Worm (Caenorhabditis elegans) whole organism, L4 larva: ENCODE data around the gene F52C9.3.

Experiments
- F10B5.3 ChIP-seq: sonication (generic microtip); optimal IDR thresholded peaks from 2 replicates; lab custom pipeline; 2016; ENCODE audit warnings: mild to moderate bottlenecking, missing genetic modification characterization, missing compliant biosample characterization
- R02D3.7 ChIP-seq: fragments of 150-350 bp; sonication (generic microtip); optimal IDR thresholded peaks from 3 replicates; lab custom pipeline; 2014; ENCODE audit warnings: missing biosample characterization, missing genetic modification characterization
- aha-1 ChIP-seq: fragments of 150-350 bp; peaks from one replicate; lab custom pipeline; 2014; ENCODE audit warnings: missing biosample characterization, missing genetic modification characterization
- attf-4 ChIP-seq: sonication (generic microtip); optimal IDR thresholded peaks from 3 replicates; lab custom pipeline; 2017; ENCODE audit warnings: missing biosample characterization, missing genetic modification characterization
- cey-2 ChIP-seq: sonication (generic microtip); optimal IDR thresholded peaks from 3 replicates; lab custom pipeline; 2017; ENCODE audit warnings: missing genetic modification characterization, mild to moderate bottlenecking, missing compliant biosample characterization, antibody characterized with exemption, borderline replicate concordance; ENCODE audit not compliant: insufficient read depth
- daf-12 ChIP-seq: fragments of 150-350 bp; optimal IDR thresholded peaks from 2 replicates; lab custom pipeline; 2014; ENCODE audit warnings: missing biosample characterization, missing genetic modification reagents, missing genetic modification characterization
- daf-16 ChIP-seq, 3 experiments: sonication (generic microtip); optimal IDR thresholded peaks; 2 replicates each; lab custom pipeline; 2016 to 2017; ENCODE audit warnings: missing genetic modification characterization in 3 of 3, missing genetic modification reagents in 3 of 3, mild to moderate bottlenecking in 2 of 3, missing compliant biosample characterization in 2 of 3, missing biosample characterization in 1 of 3, moderate library complexity in 1 of 3
- daf-8 ChIP-seq: fragments of 200-800 bp; sonication (Bioruptor generic); IDR thresholded peaks from 2 replicates; pipeline ENCODE4 v1.3.6; 2022; ENCODE audit warnings: missing genetic modification characterization, missing compliant biosample characterization
- dmd-6 ChIP-seq: fragments of 200-800 bp; sonication (Bioruptor generic); IDR thresholded peaks from 2 replicates; pipeline ENCODE4 v1.3.6; 2022; ENCODE audit warnings: missing genetic modification reagents, missing genetic modification characterization, missing compliant biosample characterization
- dmd-8 ChIP-seq: fragments of 200-800 bp; sonication (Bioruptor generic); IDR thresholded peaks from 2 replicates; pipeline ENCODE4 v1.3.6; 2022; ENCODE audit warnings: missing genetic modification characterization, missing compliant biosample characterization
- dve-1 ChIP-seq: sonication (generic microtip); optimal IDR thresholded peaks from 2 replicates; lab custom pipeline; 2017; ENCODE audit warnings: antibody characterized with exemption, mild to moderate bottlenecking, missing genetic modification characterization, missing compliant biosample characterization; ENCODE audit not compliant: insufficient read depth
- egl-43 ChIP-seq: fragments of 200-800 bp; sonication (Bioruptor generic); IDR thresholded peaks from 2 replicates; pipeline ENCODE4 v1.3.6; 2022; ENCODE audit warnings: missing genetic modification reagents, missing genetic modification characterization, missing compliant biosample characterization
- fos-1 ChIP-seq: fragments of 150-350 bp; optimal IDR thresholded peaks from 2 replicates; lab custom pipeline; 2014; ENCODE audit warnings: missing biosample characterization, missing genetic modification characterization
- gei-8 ChIP-seq: fragments of 200-800 bp; sonication (Bioruptor generic); optimal IDR thresholded peaks from 2 replicates; lab custom pipeline; 2018; ENCODE audit warnings: mild to moderate bottlenecking, missing genetic modification characterization, missing compliant biosample characterization
- hif-1 ChIP-seq, 2 experiments: sonication (generic microtip); optimal IDR thresholded peaks; 2 replicates each; lab custom pipeline; 2016 to 2017; ENCODE audit warnings: missing compliant biosample characterization in 2 of 2, missing genetic modification characterization in 2 of 2, missing genetic modification reagents in 2 of 2, missing genotype in 2 of 2, mild to moderate bottlenecking in 1 of 2
- hlh-11 ChIP-seq: fragments of 200-800 bp; sonication (Bioruptor generic); optimal IDR thresholded peaks from 2 replicates; lab custom pipeline; 2018; ENCODE audit warnings: mild to moderate bottlenecking, missing genetic modification characterization, missing compliant biosample characterization
- hlh-30 ChIP-seq: sonication (generic microtip); optimal IDR thresholded peaks from 2 replicates; lab custom pipeline; 2017; ENCODE audit warnings: antibody characterized with exemption, mild to moderate bottlenecking, missing genetic modification characterization, missing compliant biosample characterization; ENCODE audit not compliant: insufficient read depth
- lim-7 ChIP-seq: fragments of 200-800 bp; sonication (Bioruptor generic); IDR thresholded peaks from 2 replicates; pipeline ENCODE4 v1.3.6; 2022; ENCODE audit warnings: missing genetic modification characterization, missing compliant biosample characterization
- lin-1 ChIP-seq: fragments of 200-800 bp; sonication (Bioruptor generic); IDR thresholded peaks from 2 replicates; pipeline ENCODE4 v1.3.6; 2022; ENCODE audit warnings: missing genetic modification reagents, missing genetic modification characterization, missing compliant biosample characterization
- lin-13 ChIP-seq: fragments of 150-350 bp; optimal IDR thresholded peaks from 2 replicates; lab custom pipeline; 2014; ENCODE audit warnings: missing biosample characterization, missing genetic modification reagents, missing genetic modification characterization
- lin-15B ChIP-seq: fragments of 150-350 bp; sonication (generic microtip); optimal IDR thresholded peaks from 3 replicates; lab custom pipeline; 2014; ENCODE audit warnings: missing biosample characterization, missing genetic modification characterization
- lir-3 ChIP-seq: sonication (generic microtip); optimal IDR thresholded peaks from 2 replicates; lab custom pipeline; 2016; ENCODE audit warnings: mild to moderate bottlenecking, missing genetic modification characterization, missing compliant biosample characterization
- madf-5 ChIP-seq, 2 experiments: fragments of 200-800 bp; sonication (Bioruptor generic); IDR thresholded peaks; 2 replicates each; pipeline ENCODE4 v1.3.6; 2022; ENCODE audit warnings: missing compliant biosample characterization in 2 of 2, missing genetic modification characterization in 2 of 2
- madf-9 ChIP-seq: fragments of 200-800 bp; sonication (Bioruptor generic); conservative IDR thresholded peaks from 2 replicates; pipeline ENCODE4 v1.3.6; 2022; ENCODE audit warnings: missing genetic modification reagents, missing genetic modification characterization, missing compliant biosample characterization
- mdt-29 ChIP-seq: fragments of 200-800 bp; sonication (Bioruptor generic); IDR thresholded peaks from 2 replicates; pipeline ENCODE4 v1.3.6; 2022; ENCODE audit warnings: missing genetic modification reagents, missing genetic modification characterization, missing compliant biosample characterization
- mxl-3 ChIP-seq: fragments of 200-800 bp; sonication (Bioruptor generic); optimal IDR thresholded peaks from 2 replicates; lab custom pipeline; 2018; ENCODE audit warnings: mild to moderate bottlenecking, missing genetic modification characterization, missing compliant biosample characterization
- nhr-28 ChIP-seq: fragments of 150-350 bp; optimal IDR thresholded peaks from 2 replicates; lab custom pipeline; 2014; ENCODE audit warnings: missing biosample characterization, missing genetic modification characterization
- pqm-1 ChIP-seq: sonication (generic microtip); optimal IDR thresholded peaks from 2 replicates; lab custom pipeline; 2017; ENCODE audit warnings: missing biosample characterization, missing genetic modification characterization
- sdz-12 ChIP-seq: fragments of 200-800 bp; sonication (Bioruptor generic); optimal IDR thresholded peaks from 2 replicates; lab custom pipeline; 2018; ENCODE audit warnings: mild to moderate bottlenecking, missing genetic modification characterization, missing compliant biosample characterization
- snpc-1.2 ChIP-seq: fragments of 200-800 bp; sonication (Bioruptor generic); IDR thresholded peaks from 2 replicates; pipeline ENCODE4 v1.3.6; 2022; ENCODE audit warnings: missing genetic modification reagents, missing genetic modification characterization, missing compliant biosample characterization
- snpc-4 ChIP-seq: fragments of 150-350 bp; optimal IDR thresholded peaks from 2 replicates; lab custom pipeline; 2014; ENCODE audit warnings: missing biosample characterization, missing genetic modification characterization
- tag-97 ChIP-seq: fragments of 200-800 bp; sonication (Bioruptor generic); IDR thresholded peaks from 2 replicates; pipeline ENCODE4 v1.3.6; 2022; ENCODE audit warnings: missing genetic modification characterization, missing compliant biosample characterization
- unc-130 ChIP-seq: sonication (generic microtip); optimal IDR thresholded peaks from 2 replicates; lab custom pipeline; 2016; ENCODE audit warnings: missing genetic modification reagents, missing genetic modification characterization, missing compliant biosample characterization
- unc-62 ChIP-seq, 3 experiments: fragments of 150-350 bp in 1 of 3; sonication (generic microtip); optimal IDR thresholded peaks in 2 of 3; peaks in 1 of 3; 1 replicate in 1 of 3; 2 replicates in 2 of 3; lab custom pipeline; 2014 to 2017; ENCODE audit warnings: missing biosample characterization in 3 of 3, missing genetic modification characterization in 3 of 3, missing genetic modification reagents in 3 of 3, missing genotype in 1 of 3
- zag-1 ChIP-seq: fragments of 150-350 bp; optimal IDR thresholded peaks from 2 replicates; lab custom pipeline; 2014; ENCODE audit warnings: missing biosample characterization, missing genetic modification characterization
- zip-11 ChIP-seq: fragments of 200-800 bp; sonication (Bioruptor generic); IDR thresholded peaks from 2 replicates; pipeline ENCODE4 v1.3.6; 2022; ENCODE audit warnings: missing genetic modification characterization, missing compliant biosample characterization

Gene F52C9.3

DNA sequence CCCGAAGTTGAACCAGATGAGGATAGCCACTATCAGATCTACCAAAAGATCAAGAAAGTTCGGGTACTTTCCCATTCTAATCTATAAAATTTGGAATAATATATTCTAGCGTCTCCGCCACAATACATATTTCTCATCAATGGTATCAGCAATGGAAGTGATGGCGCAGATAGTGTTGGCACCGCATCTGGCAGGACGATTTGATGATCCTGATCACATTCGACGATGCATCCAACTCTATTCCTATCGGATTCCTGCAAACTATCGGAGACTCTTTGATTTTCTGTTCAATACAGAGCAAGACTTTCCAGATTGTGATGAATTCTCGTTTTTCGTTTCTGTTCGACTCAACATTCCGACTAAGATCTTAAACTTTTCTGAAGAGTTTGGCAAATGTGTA is 7.7 kb downstream of the F52C9.3 start:
- TF ChIP-seq aha-1 (tag; lab: Kevin White, UChicago) = peak; percentile 94
- no peak for TF ChIP-seq daf-8
- TF ChIP-seq R02D3.7 (tag; lab: Kevin White, UChicago) = no peak

- TF ChIP-seq pqm-1 (peak; percentile 41), nhr-28 (tag; lab: Kevin White, UChicago) (peak; percentile 31), zag-1 (tag; lab: Kevin White, UChicago) (no peak), snpc-4 (tag; lab: Kevin White, UChicago) (no peak), mxl-3 (peak; percentile 57), cey-2 (tag; lab: Kevin White, UChicago) (no peak), unc-62 (GFP tag; optimal IDR thresholded peaks at IDR 0.05 in 1 of 2; lab: Kevin White, UChicago) (peak in 1 of 2 experiments; percentile 99), unc-62 (tag; optimal IDR thresholded peaks at IDR 0.05; lab: Kevin White, UChicago) (no peak), dmd-6 (peak; percentile 15; the same call in 1 of the 2 replicates), daf-16 (GFP tag; optimal IDR thresholded peaks at IDR 0.05; lab: Kevin White, UChicago) (no peak), daf-16 (tag; optimal IDR thresholded peaks at IDR 0.05; lab: Kevin White, UChicago) (peak; percentile 56), snpc-1.2 (GFP tag; lab: Robert Waterston, UW) (no peak), hlh-11 (peak; percentile 55), hlh-30 (tag; lab: Kevin White, UChicago) (peak; percentile 40)
Measured at ce11 chrIII:5334517-5335049, 12.9 kb downstream of the F52C9.3 start.

DNA sequence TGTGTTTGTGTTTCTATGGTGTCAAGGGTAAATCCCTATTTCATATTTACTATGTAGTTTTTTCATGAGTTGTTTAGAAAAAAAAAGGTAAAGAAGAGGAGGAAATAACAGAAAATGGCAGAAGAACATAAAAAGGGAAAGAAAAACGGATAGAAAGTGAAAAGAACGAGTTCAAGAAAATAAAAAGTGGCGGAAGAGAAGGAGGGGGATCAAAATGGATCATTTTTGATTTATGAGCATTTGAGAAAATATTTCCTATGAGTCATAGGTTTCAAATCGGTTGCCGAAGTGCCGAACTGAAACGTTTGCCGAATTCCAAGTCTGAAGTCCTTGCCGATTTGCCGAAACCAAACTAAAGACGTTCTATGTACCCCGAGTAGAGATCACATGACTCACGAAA is 17.1 kb downstream of the F52C9.3 start:
- TF ChIP-seq unc-130 (GFP tag; lab: Kevin White, UChicago) = no peak
- TF ChIP-seq lin-15B (tag; lab: Kevin White, UChicago) = no peak
- no peak for TF ChIP-seq fos-1 (tag; lab: Kevin White, UChicago)

ce11 chrIII:5340530-5340929 is 18.8 kb downstream of the F52C9.3 start:
- peak in 1 of 2 experiments; percentile 86 for TF ChIP-seq unc-62 (GFP tag; optimal IDR thresholded peaks at IDR 0.05 in 1 of 2; lab: Kevin White, UChicago)
- TF ChIP-seq unc-62 (tag; optimal IDR thresholded peaks at IDR 0.05; lab: Kevin White, UChicago) = no peak
- TF ChIP-seq snpc-4 (tag; lab: Kevin White, UChicago) = no peak

DNA sequence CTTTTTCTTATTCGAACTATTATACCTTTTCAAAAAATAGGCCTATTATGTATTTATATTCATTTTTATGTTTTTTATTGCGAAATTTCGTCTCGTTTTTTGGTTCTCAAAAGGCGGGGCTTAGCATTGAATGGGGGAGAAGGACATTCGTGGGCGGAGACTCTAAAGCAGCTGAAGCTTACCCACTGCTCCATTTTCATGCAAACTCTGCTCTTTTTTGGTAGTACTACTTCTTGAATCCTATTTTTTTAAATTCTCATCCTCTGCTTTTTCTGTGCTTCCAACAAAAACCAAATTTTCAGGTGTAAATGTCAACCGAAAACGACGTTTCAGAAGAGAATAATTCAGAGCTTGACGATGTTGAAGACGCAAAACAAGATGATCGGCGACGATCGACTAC is 19.7 kb downstream of the F52C9.3 start, which contains the start of gene ZK121.2:
ZK121.2 (plus strand) TSS at position 301 of the 400 bp plus-strand sequence.
- TF ChIP-seq fos-1 (tag; lab: Kevin White, UChicago) = no peak
- peak; percentile 23 for TF ChIP-seq aha-1 (tag; lab: Kevin White, UChicago)

DNA sequence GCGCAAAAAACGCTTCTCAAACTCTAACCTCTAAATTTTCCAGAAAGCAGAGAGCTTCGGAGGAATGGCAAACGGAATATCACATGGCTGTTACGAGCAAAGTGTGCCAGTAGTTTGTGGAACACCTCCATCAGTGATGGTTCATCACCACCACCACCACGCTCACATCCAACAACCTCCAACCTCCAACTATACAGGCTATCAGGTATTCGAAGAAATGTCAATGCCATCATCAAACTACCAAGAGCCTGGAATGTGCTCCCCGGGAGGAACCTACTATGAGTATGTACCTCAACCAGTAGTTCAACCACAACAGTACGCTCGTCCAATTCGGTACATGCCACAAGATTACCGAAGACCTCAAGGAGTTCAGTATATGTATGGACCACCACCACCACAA is 21.9 kb downstream of the F52C9.3 start:
- TF ChIP-seq aha-1 (tag; lab: Kevin White, UChicago) = peak; percentile 90
- no peak for TF ChIP-seq lin-1 (GFP tag; lab: Robert Waterston, UW)
- TF ChIP-seq gei-8 = no peak
- TF ChIP-seq daf-12 (tag; lab: Kevin White, UChicago) = no peak
- TF ChIP-seq egl-43 = no peak
- TF ChIP-seq attf-4 (tag; lab: Kevin White, UChicago) = no peak
- TF ChIP-seq zip-11 (GFP tag; lab: Robert Waterston, UW) = no peak
- no peak for TF ChIP-seq sdz-12 (GFP tag; lab: Kevin White, UChicago)

ce11 chrIII:5344561-5344960 is 22.9 kb downstream of the F52C9.3 start:
- no peak for TF ChIP-seq hif-1 (tag; optimal IDR thresholded peaks at IDR 0.05; lab: Kevin White, UChicago)
- no peak for TF ChIP-seq dmd-8 (GFP tag; lab: Robert Waterston, UW)
- TF ChIP-seq lir-3 = no peak
- TF ChIP-seq dve-1 = no peak
- no peak for TF ChIP-seq madf-9 (GFP tag; lab: Robert Waterston, UW)
- no peak for TF ChIP-seq lin-13 (GFP tag; lab: Kevin White, UChicago)
- no peak for TF ChIP-seq hlh-11
- TF ChIP-seq lim-7 (GFP tag; lab: Robert Waterston, UW) = no peak
- no peak for TF ChIP-seq tag-97
- no peak for TF ChIP-seq F10B5.3 (tag; lab: Kevin White, UChicago)
- no peak for TF ChIP-seq madf-5 (GFP tag; IDR thresholded peaks at IDR 0.05; lab: Robert Waterston, UW)
- TF ChIP-seq mdt-29 = no peak
